Worm (Caenorhabditis elegans) whole organism, early embryonic: ENCODE data around the gene F15H10.12.

Experiments used
- B0310.2 ChIP-seq: sonication (generic microtip); optimal IDR thresholded peaks from 2 replicates; lab custom pipeline; 2016; ENCODE audit warnings: mild to moderate bottlenecking, missing genetic modification characterization, missing compliant biosample characterization
- F13C5.2 ChIP-seq: sonication (generic microtip); optimal IDR thresholded peaks from 2 replicates; lab custom pipeline; 2017; ENCODE audit warnings: mild to moderate bottlenecking, missing genetic modification characterization, inconsistent platforms, missing compliant biosample characterization
- aly-1 ChIP-seq: sonication (generic microtip); optimal IDR thresholded peaks from 2 replicates; lab custom pipeline; 2016; ENCODE audit warnings: missing genetic modification characterization, missing compliant biosample characterization
- ama-1 ChIP-seq: fragments of 150-350 bp; optimal IDR thresholded peaks from 2 replicates; lab custom pipeline; 2014
- ceh-36 ChIP-seq: sonication (generic microtip); optimal IDR thresholded peaks from 2 replicates; lab custom pipeline; 2016; ENCODE audit warnings: missing genetic modification characterization, inconsistent platforms, missing compliant biosample characterization
- ets-7 ChIP-seq: sonication (generic microtip); optimal IDR thresholded peaks from 2 replicates; lab custom pipeline; 2016; ENCODE audit warnings: missing genotype, missing genetic modification characterization, missing compliant biosample characterization
- flt-1 ChIP-seq: fragments of 200-800 bp; sonication (Bioruptor generic); IDR thresholded peaks from 2 replicates; pipeline ENCODE4 v1.3.6; 2022; ENCODE audit warnings: missing genetic modification characterization, missing compliant biosample characterization
- pes-1 ChIP-seq: fragments of 200-800 bp; sonication (Bioruptor generic); IDR thresholded peaks from 2 replicates; pipeline ENCODE4 v1.3.6; 2022; ENCODE audit warnings: missing genetic modification reagents, missing genetic modification characterization, missing compliant biosample characterization
- sea-1 ChIP-seq: fragments of 200-800 bp; sonication (Bioruptor generic); conservative IDR thresholded peaks from 2 replicates; pipeline ENCODE4 v1.3.6; 2022; ENCODE audit warnings: missing genetic modification characterization, missing compliant biosample characterization

ce11 chrV:10387412-10387811 lies 22.5 kb downstream of the F15H10.12 start:
- TF ChIP-seq pes-1 (GFP tag; lab: Robert Waterston, UW) (no peak), ama-1 (no peak), flt-1 (GFP tag; lab: Robert Waterston, UW) (no peak), B0310.2 (tag; lab: Kevin White, UChicago) (no peak), sea-1 (GFP tag; lab: Robert Waterston, UW) (no peak), ets-7 (tag; lab: Kevin White, UChicago) (no peak), F13C5.2 (tag; lab: Kevin White, UChicago) (no peak), ceh-36 (tag; lab: Kevin White, UChicago) (no peak), aly-1 (tag; lab: Kevin White, UChicago) (no peak)
